Fruit fly (Drosophila melanogaster) whole organism, adult: Measurements from ENCODE around the gene SPE.

Source experiments
- CG11617 ChIP-seq: fragments of 200-800 bp; sonication (Bioruptor generic); optimal IDR thresholded peaks from 2 replicates; lab custom pipeline; 2017; ENCODE audit warnings: mild to moderate bottlenecking, missing biosample characterization, missing genetic modification reagents, missing genetic modification characterization
- CG12768 ChIP-seq: fragments of 200-800 bp; sonication (Bioruptor generic); optimal IDR thresholded peaks from 2 replicates; lab custom pipeline; 2017; ENCODE audit warnings: missing biosample characterization, missing genetic modification characterization, mild to moderate bottlenecking, moderate library complexity, missing genetic modification reagents
- CG14711 ChIP-seq: fragments of 200-800 bp; sonication (Bioruptor generic); optimal IDR thresholded peaks from 2 replicates; lab custom pipeline; 2018; ENCODE audit warnings: missing biosample characterization, mild to moderate bottlenecking, missing genetic modification characterization, moderate library complexity
- CG1620 ChIP-seq: fragments of 200-800 bp; sonication (Bioruptor generic); optimal IDR thresholded peaks from 2 replicates; lab custom pipeline; 2016; ENCODE audit warnings: missing biosample characterization, missing genetic modification characterization
- CG33017 ChIP-seq: fragments of 200-800 bp; sonication (Bioruptor generic); optimal IDR thresholded peaks from 2 replicates; lab custom pipeline; 2018; ENCODE audit warnings: missing biosample characterization, mild to moderate bottlenecking, missing genetic modification characterization, moderate library complexity
- CG5204 ChIP-seq: fragments of 200-800 bp; sonication (Bioruptor generic); optimal IDR thresholded peaks from 2 replicates; lab custom pipeline; 2016; ENCODE audit warnings: missing biosample characterization, missing genetic modification characterization
- CG7045 ChIP-seq: fragments of 200-800 bp; sonication (Bioruptor generic); optimal IDR thresholded peaks from 2 replicates; lab custom pipeline; 2017; ENCODE audit warnings: missing biosample characterization, mild to moderate bottlenecking, missing genetic modification characterization
- CG7101 ChIP-seq: fragments of 200-800 bp; sonication (Bioruptor generic); optimal IDR thresholded peaks from 2 replicates; lab custom pipeline; 2018; ENCODE audit warnings: missing biosample characterization, mild to moderate bottlenecking, missing genetic modification characterization, moderate library complexity
- Clk ChIP-seq: fragments of 200-800 bp; sonication (Bioruptor generic); optimal IDR thresholded peaks from 2 replicates; lab custom pipeline; 2017; ENCODE audit warnings: missing biosample characterization, missing genetic modification characterization
- Crg-1 ChIP-seq: fragments of 200-800 bp; sonication (Bioruptor generic); optimal IDR thresholded peaks from 2 replicates; lab custom pipeline; 2016; ENCODE audit warnings: missing biosample characterization, missing genetic modification characterization
- Hr96 ChIP-seq: fragments of 200-800 bp; sonication (Bioruptor generic); optimal IDR thresholded peaks from 2 replicates; lab custom pipeline; 2016; ENCODE audit warnings: missing biosample characterization, missing genetic modification characterization
- Mnt ChIP-seq: fragments of 200-800 bp; sonication (Bioruptor generic); optimal IDR thresholded peaks from 2 replicates; lab custom pipeline; 2016; ENCODE audit warnings: missing biosample characterization, mild to moderate bottlenecking, missing genetic modification characterization
- bab1 ChIP-seq: fragments of 200-800 bp; sonication (Bioruptor generic); optimal IDR thresholded peaks from 3 replicates; lab custom pipeline; 2019; ENCODE audit warnings: missing biosample characterization, mild to moderate bottlenecking, missing genetic modification characterization, moderate library complexity
- cic ChIP-seq: fragments of 200-800 bp; sonication (Bioruptor generic); optimal IDR thresholded peaks from 2 replicates; lab custom pipeline; 2017; ENCODE audit warnings: missing biosample characterization, mild to moderate bottlenecking, missing genetic modification characterization, moderate library complexity
- cnc ChIP-seq, 2 experiments: fragments of >200 bp; optimal IDR thresholded peaks; 2 replicates each; lab custom pipeline; 2017
- kay ChIP-seq: fragments of 200-800 bp; sonication (Bioruptor generic); peaks from one replicate; lab custom pipeline; 2016; ENCODE audit warnings: missing biosample characterization, missing genetic modification characterization, borderline replicate concordance
- ovo ChIP-seq: fragments of 200-800 bp; sonication (Bioruptor generic); optimal IDR thresholded peaks from 2 replicates; lab custom pipeline; 2016; ENCODE audit warnings: missing biosample characterization, missing genetic modification characterization
- pad ChIP-seq: fragments of 200-800 bp; sonication (Bioruptor generic); optimal IDR thresholded peaks from 3 replicates; lab custom pipeline; 2017; ENCODE audit warnings: missing biosample characterization, missing genetic modification characterization, mild to moderate bottlenecking, moderate library complexity, missing genetic modification reagents
- tj ChIP-seq: fragments of 200-800 bp; sonication (Bioruptor generic); optimal IDR thresholded peaks from 3 replicates; lab custom pipeline; 2017; ENCODE audit warnings: missing biosample characterization, mild to moderate bottlenecking, missing genetic modification characterization, moderate library complexity
- toe ChIP-seq: fragments of 200-800 bp; sonication (Bioruptor generic); optimal IDR thresholded peaks from 2 replicates; lab custom pipeline; 2016; ENCODE audit warnings: missing biosample characterization, missing genetic modification characterization

The SPE gene

dm6 chr3R:23729066-23729465 lies 43.0 kb downstream of the SPE start:
- peak; percentile 82 for TF ChIP-seq CG33017
- TF ChIP-seq bab1 (GFP tag; lab: Kevin White, UChicago), result no peak
- no peak for TF ChIP-seq Hr96
- peak; percentile 74 for TF ChIP-seq CG7045 (GFP tag; lab: Kevin White, UChicago)
- TF ChIP-seq CG5204 (GFP tag; lab: Kevin White, UChicago), result no peak
- TF ChIP-seq kay (GFP tag; lab: Kevin White, UChicago), result peak; percentile 57
- peak; percentile 37 for TF ChIP-seq CG11617 (GFP tag; lab: Kevin White, UChicago)
- TF ChIP-seq toe (GFP tag; lab: Kevin White, UChicago), result peak; percentile 7
- peak; percentile 71 for TF ChIP-seq CG7101
- peak; percentile 61 for TF ChIP-seq Mnt (GFP tag; lab: Kevin White, UChicago)
- TF ChIP-seq Crg-1 (GFP tag; lab: Kevin White, UChicago), result peak; percentile 77
- TF ChIP-seq cnc (optimal IDR thresholded peaks at IDR 0.05; lab: Kevin White, UChicago), result no peak
- peak; percentile 77 for TF ChIP-seq CG12768 (GFP tag; lab: Kevin White, UChicago)
- TF ChIP-seq tj (GFP tag; lab: Kevin White, UChicago), result no peak
- TF ChIP-seq CG1620, result no peak
- peak; percentile 37 for TF ChIP-seq CG14711 (tag; lab: Kevin White, UChicago)
- TF ChIP-seq cic (GFP tag; lab: Kevin White, UChicago), result peak; percentile 91
- TF ChIP-seq pad, result peak; percentile 42
- peak; percentile 23 for TF ChIP-seq Clk (GFP tag; lab: Kevin White, UChicago)
- peak; percentile 65 for TF ChIP-seq ovo (GFP tag; lab: Kevin White, UChicago)

- TF ChIP-seq CG7045 (GFP tag; lab: Kevin White, UChicago) (peak; percentile 10), CG11617 (GFP tag; lab: Kevin White, UChicago) (peak; percentile 13), bab1 (GFP tag; lab: Kevin White, UChicago) (peak; percentile 33), Clk (GFP tag; lab: Kevin White, UChicago) (no peak), pad (peak; percentile 12), CG33017 (peak; percentile 36), cnc (optimal IDR thresholded peaks at IDR 0.05; lab: Kevin White, UChicago) (no peak), kay (GFP tag; lab: Kevin White, UChicago) (peak; percentile 18), Mnt (GFP tag; lab: Kevin White, UChicago) (peak; percentile 5), cic (GFP tag; lab: Kevin White, UChicago) (peak; percentile 82), CG12768 (GFP tag; lab: Kevin White, UChicago) (peak; percentile 87), tj (GFP tag; lab: Kevin White, UChicago) (peak; percentile 28), CG5204 (GFP tag; lab: Kevin White, UChicago) (no peak), toe (GFP tag; lab: Kevin White, UChicago) (no peak), CG14711 (tag; lab: Kevin White, UChicago) (no peak)
Observed at dm6 chr3R:23729632-23730471, 43.8 kb downstream of the SPE start.

- TF ChIP-seq CG33017, result no peak
- no peak for TF ChIP-seq Mnt (GFP tag; lab: Kevin White, UChicago)
- TF ChIP-seq CG11617 (GFP tag; lab: Kevin White, UChicago), result no peak
- no peak for TF ChIP-seq ovo (GFP tag; lab: Kevin White, UChicago)
- no peak for TF ChIP-seq CG7101
- no peak for TF ChIP-seq CG1620
- no peak for TF ChIP-seq pad
- TF ChIP-seq kay (GFP tag; lab: Kevin White, UChicago), result no peak
- TF ChIP-seq Clk (GFP tag; lab: Kevin White, UChicago), result no peak
- no peak for TF ChIP-seq Hr96
- no peak for TF ChIP-seq CG7045 (GFP tag; lab: Kevin White, UChicago)
- TF ChIP-seq tj (GFP tag; lab: Kevin White, UChicago), result no peak
- TF ChIP-seq cnc (optimal IDR thresholded peaks at IDR 0.05; lab: Kevin White, UChicago), result no peak
- TF ChIP-seq bab1 (GFP tag; lab: Kevin White, UChicago), result no peak
- TF ChIP-seq toe (GFP tag; lab: Kevin White, UChicago), result no peak
- TF ChIP-seq CG5204 (GFP tag; lab: Kevin White, UChicago), result no peak
- no peak for TF ChIP-seq cic (GFP tag; lab: Kevin White, UChicago)
- no peak for TF ChIP-seq Crg-1 (GFP tag; lab: Kevin White, UChicago)
Observed at dm6 chr3R:23730472-23730801, 44.4 kb downstream of the SPE start.

- TF ChIP-seq CG7101 (no peak), cnc (optimal IDR thresholded peaks at IDR 0.05; lab: Kevin White, UChicago) (peak; percentile 83 to 97), CG7045 (GFP tag; lab: Kevin White, UChicago) (no peak)
Observed at dm6 chr3R:23732533-23732932, 46.5 kb downstream of the SPE start.

- peak; percentile 24 for TF ChIP-seq cic (GFP tag; lab: Kevin White, UChicago)
- no peak for TF ChIP-seq CG7045 (GFP tag; lab: Kevin White, UChicago)
- TF ChIP-seq Mnt (GFP tag; lab: Kevin White, UChicago), result peak; percentile 28
- TF ChIP-seq pad, result no peak
- peak; percentile 68 for TF ChIP-seq bab1 (GFP tag; lab: Kevin White, UChicago)
- no peak for TF ChIP-seq CG7101
- TF ChIP-seq Clk (GFP tag; lab: Kevin White, UChicago), result no peak
- TF ChIP-seq Crg-1 (GFP tag; lab: Kevin White, UChicago), result peak; percentile 46
- peak; percentile 29 for TF ChIP-seq tj (GFP tag; lab: Kevin White, UChicago)
- no peak for TF ChIP-seq toe (GFP tag; lab: Kevin White, UChicago)
- TF ChIP-seq kay (GFP tag; lab: Kevin White, UChicago), result peak; percentile 99
- no peak for TF ChIP-seq CG12768 (GFP tag; lab: Kevin White, UChicago)
- peak; percentile 38 for TF ChIP-seq CG33017
- TF ChIP-seq CG5204 (GFP tag; lab: Kevin White, UChicago), result no peak
- no peak for TF ChIP-seq cnc (optimal IDR thresholded peaks at IDR 0.05; lab: Kevin White, UChicago)
- peak; percentile 3 for TF ChIP-seq CG14711 (tag; lab: Kevin White, UChicago)
- peak; percentile 29 for TF ChIP-seq CG11617 (GFP tag; lab: Kevin White, UChicago)
- no peak for TF ChIP-seq Hr96
- no peak for TF ChIP-seq ovo (GFP tag; lab: Kevin White, UChicago)
Observed at dm6 chr3R:23732990-23733512, 47.0 kb downstream of the SPE start, which contains the start of the genes Hmgcr and Rpn9. TSS of gene Hmgcr (plus strand) at chr3R:23733324. TSS of gene Rpn9 (minus strand) at chr3R:23733462.
